Worm (Caenorhabditis elegans): ENCODE measurements around the gene srbc-70.

DNA sequence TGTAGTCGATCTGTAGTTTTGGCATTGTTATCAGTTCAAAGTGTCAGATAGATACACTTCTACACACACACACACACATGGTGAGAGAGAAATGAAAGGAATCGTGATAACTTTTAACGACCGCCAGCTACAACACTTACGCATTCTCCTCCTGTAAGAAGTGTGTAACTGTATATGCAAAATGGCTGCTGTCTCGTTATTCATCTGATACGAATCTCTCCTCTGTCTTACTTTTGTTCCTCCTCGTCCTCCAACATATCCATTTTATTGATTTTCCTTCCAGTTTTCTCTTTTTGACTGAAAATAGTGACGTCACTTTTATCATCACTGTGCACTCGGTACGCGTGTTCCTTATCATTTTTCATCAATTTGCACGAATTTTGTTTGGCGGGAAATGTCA lies 15.1 kb downstream of the srbc-70 start:
- TF ChIP-seq him-1 (tag; optimal IDR thresholded peaks at IDR 0.05): no peak
- no peak for TF ChIP-seq W03F9.2 (tag; optimal IDR thresholded peaks at IDR 0.05)
